Fruit fly (Drosophila melanogaster) whole organism, adult: ENCODE results near the gene CG14837.

Experiments used
- CG11617 ChIP-seq: fragments of 200-800 bp; sonication (Bioruptor generic); optimal IDR thresholded peaks from 2 replicates; lab custom pipeline; 2017; ENCODE audit warnings: mild to moderate bottlenecking, missing biosample characterization, missing genetic modification reagents, missing genetic modification characterization
- CG12768 ChIP-seq: fragments of 200-800 bp; sonication (Bioruptor generic); optimal IDR thresholded peaks from 2 replicates; lab custom pipeline; 2017; ENCODE audit warnings: missing biosample characterization, missing genetic modification characterization, mild to moderate bottlenecking, moderate library complexity, missing genetic modification reagents
- CG14711 ChIP-seq: fragments of 200-800 bp; sonication (Bioruptor generic); optimal IDR thresholded peaks from 2 replicates; lab custom pipeline; 2018; ENCODE audit warnings: missing biosample characterization, mild to moderate bottlenecking, missing genetic modification characterization, moderate library complexity
- CG1620 ChIP-seq: fragments of 200-800 bp; sonication (Bioruptor generic); optimal IDR thresholded peaks from 2 replicates; lab custom pipeline; 2016; ENCODE audit warnings: missing biosample characterization, missing genetic modification characterization
- CG33017 ChIP-seq: fragments of 200-800 bp; sonication (Bioruptor generic); optimal IDR thresholded peaks from 2 replicates; lab custom pipeline; 2018; ENCODE audit warnings: missing biosample characterization, mild to moderate bottlenecking, missing genetic modification characterization, moderate library complexity
- CG5204 ChIP-seq: fragments of 200-800 bp; sonication (Bioruptor generic); optimal IDR thresholded peaks from 2 replicates; lab custom pipeline; 2016; ENCODE audit warnings: missing biosample characterization, missing genetic modification characterization
- CG7045 ChIP-seq: fragments of 200-800 bp; sonication (Bioruptor generic); optimal IDR thresholded peaks from 2 replicates; lab custom pipeline; 2017; ENCODE audit warnings: missing biosample characterization, mild to moderate bottlenecking, missing genetic modification characterization
- CG7101 ChIP-seq: fragments of 200-800 bp; sonication (Bioruptor generic); optimal IDR thresholded peaks from 2 replicates; lab custom pipeline; 2018; ENCODE audit warnings: missing biosample characterization, mild to moderate bottlenecking, missing genetic modification characterization, moderate library complexity
- Clk ChIP-seq: fragments of 200-800 bp; sonication (Bioruptor generic); optimal IDR thresholded peaks from 2 replicates; lab custom pipeline; 2017; ENCODE audit warnings: missing biosample characterization, missing genetic modification characterization
- Crg-1 ChIP-seq: fragments of 200-800 bp; sonication (Bioruptor generic); optimal IDR thresholded peaks from 2 replicates; lab custom pipeline; 2016; ENCODE audit warnings: missing biosample characterization, missing genetic modification characterization
- Hr96 ChIP-seq: fragments of 200-800 bp; sonication (Bioruptor generic); optimal IDR thresholded peaks from 2 replicates; lab custom pipeline; 2016; ENCODE audit warnings: missing biosample characterization, missing genetic modification characterization
- Mnt ChIP-seq: fragments of 200-800 bp; sonication (Bioruptor generic); optimal IDR thresholded peaks from 2 replicates; lab custom pipeline; 2016; ENCODE audit warnings: missing biosample characterization, mild to moderate bottlenecking, missing genetic modification characterization
- bab1 ChIP-seq: fragments of 200-800 bp; sonication (Bioruptor generic); optimal IDR thresholded peaks from 3 replicates; lab custom pipeline; 2019; ENCODE audit warnings: missing biosample characterization, mild to moderate bottlenecking, missing genetic modification characterization, moderate library complexity
- cic ChIP-seq: fragments of 200-800 bp; sonication (Bioruptor generic); optimal IDR thresholded peaks from 2 replicates; lab custom pipeline; 2017; ENCODE audit warnings: missing biosample characterization, mild to moderate bottlenecking, missing genetic modification characterization, moderate library complexity
- cnc ChIP-seq, 2 experiments: fragments of >200 bp; optimal IDR thresholded peaks; 2 replicates each; lab custom pipeline; 2017
- kay ChIP-seq: fragments of 200-800 bp; sonication (Bioruptor generic); peaks from one replicate; lab custom pipeline; 2016; ENCODE audit warnings: missing biosample characterization, missing genetic modification characterization, borderline replicate concordance
- ovo ChIP-seq: fragments of 200-800 bp; sonication (Bioruptor generic); optimal IDR thresholded peaks from 2 replicates; lab custom pipeline; 2016; ENCODE audit warnings: missing biosample characterization, missing genetic modification characterization
- pad ChIP-seq: fragments of 200-800 bp; sonication (Bioruptor generic); optimal IDR thresholded peaks from 3 replicates; lab custom pipeline; 2017; ENCODE audit warnings: missing biosample characterization, missing genetic modification characterization, mild to moderate bottlenecking, moderate library complexity, missing genetic modification reagents
- tj ChIP-seq: fragments of 200-800 bp; sonication (Bioruptor generic); optimal IDR thresholded peaks from 3 replicates; lab custom pipeline; 2017; ENCODE audit warnings: missing biosample characterization, mild to moderate bottlenecking, missing genetic modification characterization, moderate library complexity
- toe ChIP-seq: fragments of 200-800 bp; sonication (Bioruptor generic); optimal IDR thresholded peaks from 2 replicates; lab custom pipeline; 2016; ENCODE audit warnings: missing biosample characterization, missing genetic modification characterization

Gene CG14837

dm6 chr3L:7598329-7598728, 38.5 kb upstream of the CG14837 start:
- TF ChIP-seq CG1620 (GFP tag; lab: Kevin White, UChicago) (no peak), CG14711 (tag; lab: Kevin White, UChicago) (no peak), ovo (GFP tag; lab: Kevin White, UChicago) (no peak), Hr96 (GFP tag; lab: Kevin White, UChicago) (no peak), cic (GFP tag; lab: Kevin White, UChicago) (no peak), cnc (optimal IDR thresholded peaks at IDR 0.05; lab: Kevin White, UChicago) (no peak)

dm6 chr3L:7592791-7593190, 33.0 kb upstream of the CG14837 start, which contains the start of gene Pura:
Pura (plus strand) TSS chr3L:7593091.
- no peak for TF ChIP-seq Hr96 (GFP tag; lab: Kevin White, UChicago)
- TF ChIP-seq CG7101 (tag; lab: Kevin White, UChicago) = no peak
- TF ChIP-seq cnc (optimal IDR thresholded peaks at IDR 0.05; lab: Kevin White, UChicago) = no peak
- no peak for TF ChIP-seq CG5204 (GFP tag; lab: Kevin White, UChicago)
- TF ChIP-seq Crg-1 (GFP tag; lab: Kevin White, UChicago) = no peak
- no peak for TF ChIP-seq toe (GFP tag; lab: Kevin White, UChicago)
- no peak for TF ChIP-seq CG14711 (tag; lab: Kevin White, UChicago)
- no peak for TF ChIP-seq CG7045
- no peak for TF ChIP-seq cic (GFP tag; lab: Kevin White, UChicago)
- TF ChIP-seq bab1 (GFP tag; lab: Kevin White, UChicago) = no peak
- TF ChIP-seq ovo (GFP tag; lab: Kevin White, UChicago) = no peak

- no peak for TF ChIP-seq CG5204 (GFP tag; lab: Kevin White, UChicago)
- no peak for TF ChIP-seq tj (GFP tag; lab: Kevin White, UChicago)
- TF ChIP-seq CG14711 (tag; lab: Kevin White, UChicago) = peak; percentile 51
- TF ChIP-seq CG11617 (GFP tag; lab: Kevin White, UChicago) = peak; percentile 32
- TF ChIP-seq Mnt (GFP tag; lab: Kevin White, UChicago) = no peak
- TF ChIP-seq CG33017 = peak; percentile 54
- TF ChIP-seq pad (GFP tag; lab: Kevin White, UChicago) = peak; percentile 95
- TF ChIP-seq CG7045 = no peak
- no peak for TF ChIP-seq kay (GFP tag; lab: Kevin White, UChicago)
- TF ChIP-seq CG7101 (tag; lab: Kevin White, UChicago) = peak; percentile 44
- peak; percentile 9 for TF ChIP-seq ovo (GFP tag; lab: Kevin White, UChicago)
- peak; percentile 21 for TF ChIP-seq bab1 (GFP tag; lab: Kevin White, UChicago)
- no peak for TF ChIP-seq cic (GFP tag; lab: Kevin White, UChicago)
- TF ChIP-seq Clk = no peak
- no peak for TF ChIP-seq CG1620 (GFP tag; lab: Kevin White, UChicago)
Observed at dm6 chr3L:7592113-7592752, 32.4 kb upstream of the CG14837 start.

- TF ChIP-seq toe (GFP tag; lab: Kevin White, UChicago) (no peak), cic (GFP tag; lab: Kevin White, UChicago) (no peak)
Observed at dm6 chr3L:7590898-7591297, 31.1 kb upstream of the CG14837 start, which contains the start of gene t-Grip84. t-Grip84 (minus strand) TSS chr3L:7590998.

- TF ChIP-seq Hr96 (GFP tag; lab: Kevin White, UChicago) = no peak
- no peak for TF ChIP-seq toe (GFP tag; lab: Kevin White, UChicago)
- no peak for TF ChIP-seq kay (GFP tag; lab: Kevin White, UChicago)
- no peak for TF ChIP-seq CG1620 (GFP tag; lab: Kevin White, UChicago)
- no peak for TF ChIP-seq CG5204 (GFP tag; lab: Kevin White, UChicago)
- no peak for TF ChIP-seq CG14711 (tag; lab: Kevin White, UChicago)
- TF ChIP-seq cnc (optimal IDR thresholded peaks at IDR 0.05; lab: Kevin White, UChicago) = no peak
- no peak for TF ChIP-seq Mnt (GFP tag; lab: Kevin White, UChicago)
- no peak for TF ChIP-seq tj (GFP tag; lab: Kevin White, UChicago)
- no peak for TF ChIP-seq Clk
- TF ChIP-seq pad (GFP tag; lab: Kevin White, UChicago) = no peak
- no peak for TF ChIP-seq CG33017
- no peak for TF ChIP-seq CG12768 (GFP tag; lab: Kevin White, UChicago)
- no peak for TF ChIP-seq CG11617 (GFP tag; lab: Kevin White, UChicago)
Observed at dm6 chr3L:7583154-7583553, 23.3 kb upstream of the CG14837 start, which contains the start of gene mmm. mmm (plus strand) TSS chr3L:7583454.

dm6 chr3L:7572948-7573347, 13.1 kb upstream of the CG14837 start:
- no peak for TF ChIP-seq CG5204 (GFP tag; lab: Kevin White, UChicago)
- TF ChIP-seq CG7045 = no peak
- no peak for TF ChIP-seq pad (GFP tag; lab: Kevin White, UChicago)
- no peak for TF ChIP-seq ovo (GFP tag; lab: Kevin White, UChicago)
- TF ChIP-seq cnc (optimal IDR thresholded peaks at IDR 0.05; lab: Kevin White, UChicago) = no peak
- no peak for TF ChIP-seq CG7101 (tag; lab: Kevin White, UChicago)
- TF ChIP-seq tj (GFP tag; lab: Kevin White, UChicago) = no peak
- TF ChIP-seq CG33017 = no peak
- no peak for TF ChIP-seq CG11617 (GFP tag; lab: Kevin White, UChicago)
